Fruit fly (Drosophila melanogaster) whole organism, embryonic: Measurements from ENCODE around the gene CG7906.

Experiments
- Ada2b ChIP-seq: fragments of 200-800 bp; sonication (Bioruptor generic); IDR thresholded peaks from 2 replicates; pipeline ENCODE4 v1.3.6; 2022; ENCODE audit warnings: missing biosample characterization, missing genetic modification characterization
- Atf6 ChIP-seq: fragments of 200-800 bp; sonication (Bioruptor generic); IDR thresholded peaks from 2 replicates; pipeline ENCODE4 v1.3.6; 2022; ENCODE audit warnings: missing biosample characterization, missing genetic modification characterization
- Awh ChIP-seq: fragments of 200-800 bp; sonication (Bioruptor generic); IDR thresholded peaks from 2 replicates; pipeline ENCODE4, ENCODE4 v1.3.6; 2022; ENCODE audit warnings: missing biosample characterization, missing genetic modification characterization
- CG1024 ChIP-seq: fragments of 200-800 bp; sonication (Bioruptor generic); IDR thresholded peaks from 2 replicates; pipeline ENCODE4 v1.3.6; 2022; ENCODE audit warnings: missing biosample characterization, missing genetic modification characterization
- CG12744 ChIP-seq: fragments of 200-800 bp; sonication (Bioruptor generic); optimal IDR thresholded peaks from 2 replicates; lab custom pipeline; 2016; ENCODE audit warnings: missing biosample characterization, missing genetic modification characterization
- CG14667 ChIP-seq: fragments of 200-800 bp; sonication (Bioruptor generic); IDR thresholded peaks from 2 replicates; pipeline ENCODE4 v1.3.6; 2022; ENCODE audit warnings: missing biosample characterization, missing genetic modification characterization
- CG15011 ChIP-seq: fragments of 200-800 bp; sonication (Bioruptor generic); optimal IDR thresholded peaks from 3 replicates; lab custom pipeline; 2018; ENCODE audit warnings: missing biosample characterization, mild to moderate bottlenecking, missing genetic modification characterization
- CG15601 ChIP-seq: fragments of 200-800 bp; sonication (Bioruptor generic); optimal IDR thresholded peaks from 3 replicates; lab custom pipeline; 2019; ENCODE audit warnings: missing biosample characterization, mild to moderate bottlenecking, missing genetic modification characterization, moderate library complexity
- CG16779 ChIP-seq: fragments of 200-800 bp; sonication (Bioruptor generic); IDR thresholded peaks from 2 replicates; pipeline ENCODE4 v1.3.6; 2022; ENCODE audit warnings: missing biosample characterization, missing genetic modification characterization
- CG16863 ChIP-seq: fragments of 200-800 bp; sonication (Bioruptor generic); optimal IDR thresholded peaks from 3 replicates; lab custom pipeline; 2016; ENCODE audit warnings: missing biosample characterization, missing genetic modification characterization
- CG17912 ChIP-seq: fragments of 200-800 bp; sonication (Bioruptor generic); optimal IDR thresholded peaks from 2 replicates; lab custom pipeline; 2018; ENCODE audit warnings: missing biosample characterization, mild to moderate bottlenecking, missing genetic modification characterization
- CG1832 ChIP-seq: fragments of 200-800 bp; sonication (Bioruptor generic); optimal IDR thresholded peaks from 2 replicates; lab custom pipeline; 2017; ENCODE audit warnings: missing biosample characterization, mild to moderate bottlenecking, missing genetic modification characterization, inconsistent platforms
- CG18764 ChIP-seq: fragments of 200-800 bp; sonication (Bioruptor generic); optimal IDR thresholded peaks from 3 replicates; lab custom pipeline; 2016; ENCODE audit warnings: missing biosample characterization, missing genetic modification characterization
- CG2116 ChIP-seq: fragments of 200-800 bp; sonication (Bioruptor generic); optimal IDR thresholded peaks from 3 replicates; lab custom pipeline; 2018; ENCODE audit warnings: missing biosample characterization, mild to moderate bottlenecking, missing genetic modification characterization
- CG2712 ChIP-seq: fragments of 200-800 bp; optimal IDR thresholded peaks from 3 replicates; lab custom pipeline; 2019; ENCODE audit warnings: missing biosample characterization, mild to moderate bottlenecking, missing genetic modification characterization, moderate library complexity
- CG31224 ChIP-seq: fragments of 200-800 bp; sonication (Bioruptor generic); IDR thresholded peaks from 2 replicates; pipeline ENCODE4 v1.3.6; 2022; ENCODE audit warnings: missing biosample characterization, missing genetic modification characterization
- CG3163 ChIP-seq: fragments of 200-800 bp; sonication (Bioruptor generic); optimal IDR thresholded peaks from 3 replicates; lab custom pipeline; 2016; ENCODE audit warnings: missing biosample characterization, missing genetic modification characterization
- CG32532 ChIP-seq: fragments of 200-800 bp; sonication (Bioruptor generic); IDR thresholded peaks from 2 replicates; pipeline ENCODE4 v1.3.6; 2022; ENCODE audit warnings: missing biosample characterization, missing genetic modification characterization
- CG34422 ChIP-seq: fragments of 200-800 bp; sonication (Bioruptor generic); IDR thresholded peaks from 3 replicates; pipeline ENCODE4 v1.3.6; 2022; ENCODE audit warnings: missing biosample characterization, missing genetic modification characterization
- CG4328 ChIP-seq: fragments of 200-800 bp; sonication (Bioruptor generic); optimal IDR thresholded peaks from 3 replicates; lab custom pipeline; 2017; ENCODE audit warnings: missing biosample characterization, missing genetic modification reagents, missing genetic modification characterization
- CG4360 ChIP-seq: fragments of 200-800 bp; sonication (Bioruptor generic); IDR thresholded peaks from 2 replicates; pipeline ENCODE4 v1.3.6; 2022; ENCODE audit warnings: missing biosample characterization, missing genetic modification characterization
- CG8944 ChIP-seq: fragments of 200-800 bp; sonication (Bioruptor generic); optimal IDR thresholded peaks from 3 replicates; lab custom pipeline; 2016; ENCODE audit warnings: missing biosample characterization, missing genetic modification characterization
- CG9817 ChIP-seq: fragments of 200-800 bp; sonication (Bioruptor generic); optimal IDR thresholded peaks from 2 replicates; lab custom pipeline; 2018; ENCODE audit warnings: missing biosample characterization, mild to moderate bottlenecking, missing genetic modification characterization, moderate library complexity
- CG9876 ChIP-seq: fragments of 200-800 bp; sonication (Bioruptor generic); optimal IDR thresholded peaks from 2 replicates; lab custom pipeline; 2016; ENCODE audit warnings: missing biosample characterization, missing genetic modification characterization
- Dad ChIP-seq: fragments of 200-800 bp; sonication (Bioruptor generic); optimal IDR thresholded peaks from 3 replicates; lab custom pipeline; 2016; ENCODE audit warnings: missing biosample characterization, missing genetic modification characterization
- Dll ChIP-seq: fragments of 200-800 bp; sonication (Bioruptor generic); IDR thresholded peaks from 4 replicates; pipeline ENCODE4 v1.3.6; 2022; ENCODE audit warnings: missing biosample characterization, missing genetic modification characterization; ENCODE audit not compliant: partially characterized antibody
- Fer3 ChIP-seq: fragments of 200-800 bp; sonication (Bioruptor generic); optimal IDR thresholded peaks from 2 replicates; lab custom pipeline; 2018; ENCODE audit warnings: missing biosample characterization, mild to moderate bottlenecking, missing genetic modification characterization, moderate library complexity
- Kr ChIP-seq: fragments of 200-800 bp; sonication (Bioruptor generic); optimal IDR thresholded peaks from 2 replicates; lab custom pipeline; 2017; ENCODE audit warnings: missing biosample characterization, mild to moderate bottlenecking, missing genetic modification characterization
- Lpt ChIP-seq: fragments of >200 bp; optimal IDR thresholded peaks from 2 replicates; lab custom pipeline; 2018; ENCODE audit warnings: missing biosample characterization, missing genetic modification characterization
- Meics ChIP-seq: fragments of 200-800 bp; sonication (Bioruptor generic); optimal IDR thresholded peaks from 2 replicates; lab custom pipeline; 2017; ENCODE audit warnings: missing biosample characterization, mild to moderate bottlenecking, missing genetic modification characterization
- NK7.1 ChIP-seq: fragments of 200-800 bp; sonication (Bioruptor generic); optimal IDR thresholded peaks from 3 replicates; lab custom pipeline; 2016; ENCODE audit warnings: missing biosample characterization, missing genetic modification characterization
- Opbp ChIP-seq: fragments of 200-800 bp; sonication (Bioruptor generic); IDR thresholded peaks from 3 replicates; pipeline ENCODE4 v1.3.6; 2022; ENCODE audit warnings: missing biosample characterization, missing genetic modification characterization; ENCODE audit not compliant: partially characterized antibody
- Poxn ChIP-seq: fragments of 200-800 bp; sonication (Bioruptor generic); IDR thresholded peaks from 2 replicates; pipeline ENCODE4 v1.3.6; 2022; ENCODE audit warnings: missing biosample characterization, missing genetic modification characterization
- Sry-δ ChIP-seq: fragments of 200-800 bp; sonication (Bioruptor generic); optimal IDR thresholded peaks from 2 replicates; lab custom pipeline; 2016; ENCODE audit warnings: missing biosample characterization, missing genetic modification characterization
- Ssrp ChIP-seq: fragments of 200-800 bp; sonication (Bioruptor generic); optimal IDR thresholded peaks from 2 replicates; lab custom pipeline; 2018; ENCODE audit warnings: missing biosample characterization, mild to moderate bottlenecking, missing genetic modification characterization, moderate library complexity
- Stat92E ChIP-seq, 3 experiments: fragments of >200 bp in 2 of 3; fragments of 200-800 bp in 1 of 3; sonication (Bioruptor generic) in 1 of 3; optimal IDR thresholded peaks; 2 replicates each; lab custom pipeline; 2017 to 2019; ENCODE audit warnings: missing biosample characterization in 3 of 3, missing genetic modification characterization in 3 of 3, mild to moderate bottlenecking in 1 of 3, moderate library complexity in 1 of 3
- Tbp ChIP-seq: fragments of >200 bp; optimal IDR thresholded peaks from 2 replicates; lab custom pipeline; 2018; ENCODE audit warnings: missing biosample characterization, missing genetic modification characterization
- btn ChIP-seq: fragments of 200-800 bp; sonication (Bioruptor generic); optimal IDR thresholded peaks from 2 replicates; lab custom pipeline; 2016; ENCODE audit warnings: missing biosample characterization, missing genetic modification characterization
- chm ChIP-seq: fragments of 200-800 bp; sonication (Bioruptor generic); IDR thresholded peaks from 2 replicates; pipeline ENCODE4 v1.3.6; 2022; ENCODE audit warnings: missing biosample characterization, missing genetic modification characterization
- da ChIP-seq: fragments of 200-800 bp; sonication (Bioruptor generic); optimal IDR thresholded peaks from 2 replicates; lab custom pipeline; 2016; ENCODE audit warnings: missing biosample characterization, missing genetic modification characterization
- dpn ChIP-seq, 2 experiments: fragments of 200-800 bp; sonication (Bioruptor generic); optimal IDR thresholded peaks; 3 replicates each; lab custom pipeline; 2016; ENCODE audit warnings: missing biosample characterization in 2 of 2, missing genetic modification characterization in 2 of 2
- ewg ChIP-seq: fragments of 200-800 bp; sonication (Bioruptor generic); optimal IDR thresholded peaks from 3 replicates; lab custom pipeline; 2017; ENCODE audit warnings: mild to moderate bottlenecking, missing biosample characterization, missing genetic modification reagents, missing genetic modification characterization
- grn ChIP-seq: fragments of 200-800 bp; sonication (Bioruptor generic); optimal IDR thresholded peaks from 3 replicates; lab custom pipeline; 2017; ENCODE audit warnings: missing biosample characterization, missing genetic modification characterization
- luna ChIP-seq: fragments of 200-800 bp; sonication (Bioruptor generic); optimal IDR thresholded peaks from 2 replicates; lab custom pipeline; 2016; ENCODE audit warnings: missing biosample characterization, missing genetic modification characterization
- mirr ChIP-seq: fragments of 200-800 bp; sonication (Bioruptor generic); optimal IDR thresholded peaks from 3 replicates; lab custom pipeline; 2018; ENCODE audit warnings: missing biosample characterization, mild to moderate bottlenecking, missing genetic modification characterization
- pho ChIP-seq: fragments of 200-800 bp; sonication (Bioruptor generic); optimal IDR thresholded peaks from 2 replicates; lab custom pipeline; 2016; ENCODE audit warnings: missing biosample characterization, missing genetic modification characterization
- sna ChIP-seq: fragments of 200-800 bp; sonication (Bioruptor generic); IDR thresholded peaks from 2 replicates; pipeline ENCODE4 v1.3.6; 2022; ENCODE audit warnings: missing biosample characterization, missing genetic modification characterization; ENCODE audit not compliant: partially characterized antibody
- trem ChIP-seq: fragments of 200-800 bp; optimal IDR thresholded peaks from 3 replicates; lab custom pipeline; 2019; ENCODE audit warnings: missing biosample characterization, mild to moderate bottlenecking, missing genetic modification characterization, moderate library complexity
- trh ChIP-seq: fragments of 200-800 bp; sonication (Bioruptor generic); optimal IDR thresholded peaks from 2 replicates; lab custom pipeline; 2016; ENCODE audit warnings: missing biosample characterization, missing genetic modification characterization
- unc-4 ChIP-seq: fragments of 200-800 bp; sonication (Bioruptor generic); IDR thresholded peaks from 2 replicates; pipeline ENCODE4 v1.3.6; 2022; ENCODE audit warnings: missing biosample characterization, missing genetic modification characterization; ENCODE audit not compliant: partially characterized antibody
- wdn ChIP-seq: fragments of 200-800 bp; sonication (Bioruptor generic); IDR thresholded peaks from 2 replicates; pipeline ENCODE4 v1.3.6; 2022; ENCODE audit warnings: missing biosample characterization, missing genetic modification characterization
- yki ChIP-seq: fragments of >200 bp; optimal IDR thresholded peaks from 3 replicates; lab custom pipeline; 2018

Gene CG7906

dm6 chr3L:14195714-14196113 lies 40.7 kb upstream of the CG7906 start (continued):
- TF ChIP-seq Atf6 (GFP tag; lab: Robert Waterston, UW) (no peak), trem (tag; lab: Kevin White, UChicago) (peak; percentile 2), NK7.1 (GFP tag; lab: Kevin White, UChicago) (no peak), CG16779 (GFP tag; lab: Robert Waterston, UW) (no peak), CG34422 (no peak), Lpt (GFP tag; lab: Kevin White, UChicago) (no peak), CG32532 (GFP tag; lab: Robert Waterston, UW) (no peak), Kr (GFP tag; lab: Kevin White, UChicago) (peak; percentile 20), yki (lab: Kevin White, UChicago) (no peak), CG15601 (tag; lab: Kevin White, UChicago) (peak; percentile 81), Stat92E (GFP tag; optimal IDR thresholded peaks at IDR 0.05; lab: Kevin White, UChicago) (no peak), Opbp (no peak), unc-4 (GFP tag; lab: Robert Waterston, UW) (no peak), da (GFP tag; lab: Kevin White, UChicago) (peak; percentile 4), btn (GFP tag; lab: Kevin White, UChicago) (no peak), CG16863 (no peak), Poxn (GFP tag; lab: Robert Waterston, UW) (no peak), mirr (GFP tag; lab: Kevin White, UChicago) (peak; percentile 25), CG1832 (GFP tag; lab: Kevin White, UChicago) (no peak), Fer3 (tag; lab: Kevin White, UChicago) (peak; percentile 52), CG4328 (GFP tag; lab: Kevin White, UChicago) (peak; percentile 20), CG1024 (GFP tag; lab: Robert Waterston, UW) (no peak; the same call in 1 of the 2 replicates), CG14667 (no peak), CG15011 (peak; percentile 36), CG2712 (tag; lab: Kevin White, UChicago) (peak; percentile 41), CG18764 (GFP tag; lab: Kevin White, UChicago) (peak; percentile 25), grn (no peak), dpn (GFP tag; optimal IDR thresholded peaks at IDR 0.05; lab: Kevin White, UChicago) (peak in 1 of 2 experiments; percentile 34), Ssrp (tag; lab: Kevin White, UChicago) (no peak), Sry-δ (GFP tag; lab: Kevin White, UChicago) (no peak), Dll (GFP tag; lab: Robert Waterston, UW) (no peak), CG31224 (GFP tag; lab: Robert Waterston, UW) (no peak), Awh (GFP tag; lab: Robert Waterston, UW) (peak; percentile 82), Tbp (no peak), trh (GFP tag; lab: Kevin White, UChicago) (no peak), luna (no peak), Ada2b (GFP tag; lab: Robert Waterston, UW) (no peak), CG2116 (GFP tag; lab: Kevin White, UChicago) (peak; percentile 9), CG12744 (GFP tag; lab: Kevin White, UChicago) (no peak), CG9876 (peak; percentile 1), CG9817 (no peak), CG3163 (GFP tag; lab: Kevin White, UChicago) (no peak), CG17912 (GFP tag; lab: Kevin White, UChicago) (peak; percentile 72), pho (peak; percentile 23), chm (GFP tag; lab: Robert Waterston, UW) (peak; percentile 51; the same call in 1 of the 2 replicates), wdn (no peak), ewg (GFP tag; lab: Kevin White, UChicago) (no peak), sna (GFP tag; lab: Robert Waterston, UW) (no peak), Meics (GFP tag; lab: Kevin White, UChicago) (peak; percentile 54), CG4360 (GFP tag; lab: Robert Waterston, UW) (peak; percentile 37; the same call in 1 of the 2 replicates), CG8944 (GFP tag; lab: Kevin White, UChicago) (no peak), Dad (GFP tag; lab: Kevin White, UChicago) (no peak)
